Fruit fly (Drosophila melanogaster): Measurements from ENCODE around the gene ind.

ind gene

dm6 chr3L:15013296-15013695 is 30.4 kb downstream of the ind start:
- TF ChIP-seq noc (tag; optimal IDR thresholded peaks at IDR 0.05): no peak

dm6 chr3L:15011638-15012335 is 31.9 kb downstream of the ind start:
- peak; percentile 74 for TF ChIP-seq noc (tag; optimal IDR thresholded peaks at IDR 0.05)

dm6 chr3L:15011142-15011541 is 32.6 kb downstream of the ind start:
- TF ChIP-seq noc (tag; optimal IDR thresholded peaks at IDR 0.05): no peak

dm6 chr3L:15010601-15011000 is 33.1 kb downstream of the ind start:
- no peak for TF ChIP-seq noc (tag; optimal IDR thresholded peaks at IDR 0.05)

dm6 chr3L:15009681-15010080 is 34.0 kb downstream of the ind start:
- TF ChIP-seq noc (tag; optimal IDR thresholded peaks at IDR 0.05): no peak

- no peak for TF ChIP-seq noc (tag; optimal IDR thresholded peaks at IDR 0.05)
Observed at dm6 chr3L:15007271-15007948, 36.3 kb downstream of the ind start.

- no peak for TF ChIP-seq noc (tag; optimal IDR thresholded peaks at IDR 0.05)
Observed at dm6 chr3L:15006825-15007224, 36.9 kb downstream of the ind start.

- no peak for TF ChIP-seq noc (tag; optimal IDR thresholded peaks at IDR 0.05)
Observed at dm6 chr3L:15005774-15006173, 38.0 kb downstream of the ind start.

dm6 chr3L:15005085-15005484 is 38.6 kb downstream of the ind start:
- TF ChIP-seq noc (tag; optimal IDR thresholded peaks at IDR 0.05): no peak

dm6 chr3L:14999284-15000019 is 44.3 kb downstream of the ind start, which contains the start of the genes mRpL39 and Prosbeta2:
Gene mRpL39, minus strand, starts transcription at chr3L:14999666.
Gene Prosbeta2, plus strand, starts transcription at chr3L:14999951.
- no peak for TF ChIP-seq noc (tag; optimal IDR thresholded peaks at IDR 0.05)

- TF ChIP-seq noc (tag; optimal IDR thresholded peaks at IDR 0.05): peak; percentile 65
Observed at dm6 chr3L:14992807-14993206, 50.9 kb downstream of the ind start.
